Worm (Caenorhabditis elegans) whole organism, L2 larva: ENCODE results near the gene H34I24.1.

Source experiments
- C34F6.9 ChIP-seq: fragments of 150-350 bp; optimal IDR thresholded peaks from 2 replicates; lab custom pipeline; 2014; ENCODE audit warnings: missing biosample characterization, missing genetic modification characterization
- F13H6.1 ChIP-seq: sonication (generic microtip); optimal IDR thresholded peaks from 2 replicates; lab custom pipeline; 2016; ENCODE audit warnings: missing genetic modification characterization, missing compliant biosample characterization
- R02D3.7 ChIP-seq: fragments of 150-350 bp; optimal IDR thresholded peaks from 2 replicates; lab custom pipeline; 2014; ENCODE audit warnings: missing biosample characterization, missing genetic modification characterization
- Y55F3AM.14 ChIP-seq: fragments of 200-800 bp; sonication (Bioruptor generic); optimal IDR thresholded peaks from 2 replicates; lab custom pipeline; 2018; ENCODE audit warnings: mild to moderate bottlenecking, missing genetic modification characterization, missing compliant biosample characterization
- ZK546.5 ChIP-seq: sonication (generic microtip); optimal IDR thresholded peaks from 2 replicates; lab custom pipeline; 2017; ENCODE audit warnings: missing biosample characterization, missing genetic modification characterization
- alr-1 ChIP-seq: fragments of 150-350 bp; optimal IDR thresholded peaks from 2 replicates; lab custom pipeline; 2014; ENCODE audit warnings: missing biosample characterization, missing genetic modification characterization
- aly-2 ChIP-seq: fragments of 150-350 bp; optimal IDR thresholded peaks from 2 replicates; lab custom pipeline; 2014; ENCODE audit warnings: missing biosample characterization, missing genetic modification characterization
- blmp-1 ChIP-seq: sonication (generic microtip); optimal IDR thresholded peaks from 2 replicates; lab custom pipeline; 2017; ENCODE audit warnings: missing genetic modification characterization, mild to moderate bottlenecking, missing compliant biosample characterization, antibody characterized with exemption, moderate library complexity; ENCODE audit not compliant: insufficient read depth
- ceh-16 ChIP-seq: fragments of 150-350 bp; optimal IDR thresholded peaks from 2 replicates; lab custom pipeline; 2014; ENCODE audit warnings: missing biosample characterization, missing genetic modification characterization
- ceh-82 ChIP-seq: fragments of 150-350 bp; optimal IDR thresholded peaks from 2 replicates; lab custom pipeline; 2014; ENCODE audit warnings: missing biosample characterization, missing genetic modification characterization
- crh-2 ChIP-seq: sonication (generic microtip); optimal IDR thresholded peaks from 2 replicates; lab custom pipeline; 2017; ENCODE audit warnings: missing biosample characterization, missing genetic modification characterization
- egl-27 ChIP-seq: sonication (generic microtip); optimal IDR thresholded peaks from 3 replicates; lab custom pipeline; 2017; ENCODE audit warnings: missing biosample characterization, missing genetic modification reagents, missing genetic modification characterization
- elt-1 ChIP-seq: fragments of 150-350 bp; optimal IDR thresholded peaks from 2 replicates; lab custom pipeline; 2014; ENCODE audit warnings: missing biosample characterization, missing genetic modification characterization
- elt-3 ChIP-seq: sonication (generic microtip); optimal IDR thresholded peaks from 2 replicates; lab custom pipeline; 2017; ENCODE audit warnings: missing biosample characterization, missing genetic modification characterization
- fos-1 ChIP-seq: fragments of 150-350 bp; optimal IDR thresholded peaks from 2 replicates; lab custom pipeline; 2014; ENCODE audit warnings: missing biosample characterization, missing genetic modification characterization
- gmeb-1 ChIP-seq: fragments of 150-350 bp; optimal IDR thresholded peaks from 2 replicates; lab custom pipeline; 2014; ENCODE audit warnings: missing biosample characterization, missing genetic modification characterization
- lin-11 ChIP-seq: fragments of 150-350 bp; sonication (generic microtip); optimal IDR thresholded peaks from 2 replicates; lab custom pipeline; 2014; ENCODE audit warnings: missing biosample characterization, missing genetic modification characterization, inconsistent platforms, mixed read lengths
- lin-13 ChIP-seq: fragments of 150-350 bp; optimal IDR thresholded peaks from 2 replicates; lab custom pipeline; 2014; ENCODE audit warnings: missing biosample characterization, missing genetic modification reagents, missing genetic modification characterization
- lin-39 ChIP-seq: fragments of 150-350 bp; optimal IDR thresholded peaks from 2 replicates; lab custom pipeline; 2014; ENCODE audit warnings: missing biosample characterization, missing genetic modification reagents, missing genetic modification characterization
- lsy-2 ChIP-seq, 2 experiments: fragments of 150-350 bp in 1 of 2; sonication (generic microtip) in 1 of 2; optimal IDR thresholded peaks; 2 replicates each; lab custom pipeline; 2014 to 2017; ENCODE audit warnings: missing biosample characterization in 2 of 2, missing genetic modification characterization in 2 of 2
- mab-5 ChIP-seq: fragments of 150-350 bp; optimal IDR thresholded peaks from 2 replicates; lab custom pipeline; 2014; ENCODE audit warnings: missing biosample characterization, missing genetic modification characterization
- mbf-1 ChIP-seq: sonication (generic microtip); optimal IDR thresholded peaks from 2 replicates; lab custom pipeline; 2017; ENCODE audit warnings: missing biosample characterization, missing genetic modification characterization
- mdl-1 ChIP-seq, 2 experiments: fragments of 150-350 bp in 1 of 2; sonication (generic microtip) in 1 of 2; optimal IDR thresholded peaks; 2 replicates each; lab custom pipeline; 2017; ENCODE audit warnings: missing biosample characterization in 2 of 2, missing genetic modification characterization in 2 of 2
- nhr-12 ChIP-seq: fragments of 150-350 bp; optimal IDR thresholded peaks from 2 replicates; lab custom pipeline; 2014; ENCODE audit warnings: missing biosample characterization, missing genetic modification characterization
- nhr-129 ChIP-seq: fragments of 150-350 bp; optimal IDR thresholded peaks from 2 replicates; lab custom pipeline; 2014; ENCODE audit warnings: missing biosample characterization, missing genetic modification characterization
- nhr-21 ChIP-seq: fragments of 150-350 bp; optimal IDR thresholded peaks from 2 replicates; lab custom pipeline; 2014; ENCODE audit warnings: missing biosample characterization, missing genetic modification characterization
- nhr-25 ChIP-seq: fragments of 150-350 bp; sonication (generic microtip); optimal IDR thresholded peaks from 3 replicates; lab custom pipeline; 2014; ENCODE audit warnings: missing biosample characterization, missing genetic modification characterization
- nhr-6 ChIP-seq: fragments of 150-350 bp; optimal IDR thresholded peaks from 2 replicates; lab custom pipeline; 2014; ENCODE audit warnings: missing biosample characterization, missing genetic modification characterization
- nhr-77 ChIP-seq: fragments of 150-350 bp; optimal IDR thresholded peaks from 2 replicates; lab custom pipeline; 2014; ENCODE audit warnings: missing biosample characterization, missing genetic modification characterization
- peb-1 ChIP-seq: fragments of 150-350 bp; optimal IDR thresholded peaks from 2 replicates; lab custom pipeline; 2014; ENCODE audit warnings: missing biosample characterization, missing genetic modification characterization
- sem-4 ChIP-seq: fragments of 150-350 bp; optimal IDR thresholded peaks from 2 replicates; lab custom pipeline; 2014; ENCODE audit warnings: missing biosample characterization, missing genetic modification reagents, missing genetic modification characterization
- skn-1 ChIP-seq: sonication (generic microtip); optimal IDR thresholded peaks from 2 replicates; lab custom pipeline; 2017; ENCODE audit warnings: missing biosample characterization, missing genetic modification characterization
- sma-3 ChIP-seq: sonication (generic microtip); optimal IDR thresholded peaks from 2 replicates; lab custom pipeline; 2016; ENCODE audit warnings: missing genetic modification reagents, missing genetic modification characterization, missing compliant biosample characterization
- sma-9 ChIP-seq, 2 experiments: fragments of 150-350 bp in 1 of 2; sonication (generic microtip) in 1 of 2; optimal IDR thresholded peaks; 2 replicates each; lab custom pipeline; 2014 to 2016; ENCODE audit warnings: missing genetic modification characterization in 2 of 2, mild to moderate bottlenecking in 1 of 2, missing biosample characterization in 1 of 2, missing compliant biosample characterization in 1 of 2, missing genetic modification reagents in 1 of 2, moderate library complexity in 1 of 2
- unc-55 ChIP-seq: fragments of 150-350 bp; sonication (generic microtip); optimal IDR thresholded peaks from 3 replicates; lab custom pipeline; 2014; ENCODE audit warnings: missing biosample characterization, missing genetic modification reagents, missing genetic modification characterization
- unc-62 ChIP-seq: fragments of 150-350 bp; optimal IDR thresholded peaks from 2 replicates; lab custom pipeline; 2014; ENCODE audit warnings: missing biosample characterization, missing genetic modification reagents, missing genetic modification characterization
- zag-1 ChIP-seq: fragments of 150-350 bp; optimal IDR thresholded peaks from 2 replicates; lab custom pipeline; 2014; ENCODE audit warnings: missing biosample characterization, missing genetic modification characterization
- ztf-11 ChIP-seq: sonication (generic microtip); optimal IDR thresholded peaks from 2 replicates; lab custom pipeline; 2017; ENCODE audit warnings: missing biosample characterization, missing genetic modification characterization
- ztf-4 ChIP-seq: fragments of 150-350 bp; optimal IDR thresholded peaks from 2 replicates; lab custom pipeline; 2014; ENCODE audit warnings: missing biosample characterization, missing genetic modification characterization

The H34I24.1 gene

DNA sequence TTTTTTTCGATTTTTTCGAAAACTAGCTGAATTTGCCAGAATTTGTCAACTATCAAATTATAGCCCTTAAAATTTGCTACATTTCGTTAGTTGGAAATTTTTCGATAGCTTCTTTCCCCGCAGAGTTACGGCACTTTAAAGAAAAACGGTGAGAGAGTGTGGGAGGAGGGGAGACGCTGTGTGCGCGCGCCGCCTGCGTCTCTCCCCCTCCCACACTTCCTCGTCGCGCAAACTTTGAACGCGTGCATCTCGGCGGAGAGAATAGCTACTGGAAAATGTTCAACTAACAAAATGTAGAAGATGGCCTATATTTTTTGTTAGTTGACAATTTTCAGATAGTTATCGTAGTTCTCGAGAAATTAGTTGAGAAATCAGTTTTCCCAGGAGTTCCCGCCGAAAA lies 19.8 kb downstream of the H34I24.1 start:
- no peak for TF ChIP-seq sem-4
- TF ChIP-seq unc-62 = no peak
- no peak for TF ChIP-seq peb-1 (tag; lab: Kevin White, UChicago)
- no peak for TF ChIP-seq aly-2 (tag; lab: Kevin White, UChicago)
- TF ChIP-seq lsy-2 (tag; optimal IDR thresholded peaks at IDR 0.05; lab: Kevin White, UChicago) = no peak
- TF ChIP-seq mdl-1 (tag; optimal IDR thresholded peaks at IDR 0.05; lab: Kevin White, UChicago) = no peak
- TF ChIP-seq alr-1 = no peak
- TF ChIP-seq blmp-1 = no peak
- no peak for TF ChIP-seq F13H6.1 (tag; lab: Kevin White, UChicago)
- TF ChIP-seq mab-5 (tag; lab: Kevin White, UChicago) = no peak
- TF ChIP-seq ztf-11 (tag; lab: Kevin White, UChicago) = no peak

- TF ChIP-seq zag-1 (tag; lab: Kevin White, UChicago) (no peak), sma-9 (GFP tag; optimal IDR thresholded peaks at IDR 0.05; lab: Kevin White, UChicago) (peak; percentile 38), sma-9 (tag; optimal IDR thresholded peaks at IDR 0.05; lab: Kevin White, UChicago) (no peak), ztf-11 (tag; lab: Kevin White, UChicago) (no peak), lsy-2 (tag; optimal IDR thresholded peaks at IDR 0.05; lab: Kevin White, UChicago) (peak in 1 of 2 experiments; percentile 24), nhr-129 (tag; lab: Kevin White, UChicago) (no peak), ZK546.5 (no peak), sma-3 (GFP tag; lab: Kevin White, UChicago) (peak; percentile 32), C34F6.9 (tag; lab: Kevin White, UChicago) (no peak)
Observed at ce11 chrIII:2868416-2868815, 21.6 kb downstream of the H34I24.1 start.

DNA sequence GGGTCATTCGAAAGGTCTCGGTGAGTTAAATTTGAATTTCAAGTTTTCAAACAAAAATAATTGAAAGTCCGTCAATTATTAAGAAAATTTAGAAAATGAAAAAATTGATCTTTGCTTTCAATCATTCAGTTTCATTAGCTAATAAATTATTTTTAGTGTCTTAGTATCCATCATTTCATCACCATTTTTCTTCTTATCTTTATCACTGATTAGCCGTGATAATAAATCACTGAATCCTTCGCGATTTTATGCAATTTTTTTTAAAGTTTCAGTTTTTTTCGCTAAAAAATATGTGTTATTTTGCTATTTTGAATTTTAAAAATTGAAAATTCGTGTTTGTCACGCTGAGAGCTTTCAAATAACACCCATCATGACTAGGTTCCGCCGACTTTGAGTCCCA lies 22.2 kb downstream of the H34I24.1 start:
- no peak for TF ChIP-seq sem-4
- TF ChIP-seq unc-55 (GFP tag; lab: Kevin White, UChicago) = no peak
- no peak for TF ChIP-seq lsy-2 (tag; optimal IDR thresholded peaks at IDR 0.05; lab: Kevin White, UChicago)
- no peak for TF ChIP-seq Y55F3AM.14

- TF ChIP-seq fos-1 (tag; lab: Kevin White, UChicago) (peak; percentile 60), F13H6.1 (tag; lab: Kevin White, UChicago) (peak; percentile 24), lin-11 (tag; lab: Kevin White, UChicago) (no peak), nhr-12 (tag; lab: Kevin White, UChicago) (no peak), nhr-77 (tag; lab: Kevin White, UChicago) (no peak), R02D3.7 (tag; lab: Kevin White, UChicago) (no peak), skn-1 (tag; lab: Kevin White, UChicago) (peak; percentile 53), nhr-21 (tag; lab: Kevin White, UChicago) (no peak), crh-2 (tag; lab: Kevin White, UChicago) (peak; percentile 13), sma-9 (GFP tag; optimal IDR thresholded peaks at IDR 0.05; lab: Kevin White, UChicago) (peak; percentile 63), sma-9 (tag; optimal IDR thresholded peaks at IDR 0.05; lab: Kevin White, UChicago) (no peak)
Observed at ce11 chrIII:2869512-2869911, 22.7 kb downstream of the H34I24.1 start.

DNA sequence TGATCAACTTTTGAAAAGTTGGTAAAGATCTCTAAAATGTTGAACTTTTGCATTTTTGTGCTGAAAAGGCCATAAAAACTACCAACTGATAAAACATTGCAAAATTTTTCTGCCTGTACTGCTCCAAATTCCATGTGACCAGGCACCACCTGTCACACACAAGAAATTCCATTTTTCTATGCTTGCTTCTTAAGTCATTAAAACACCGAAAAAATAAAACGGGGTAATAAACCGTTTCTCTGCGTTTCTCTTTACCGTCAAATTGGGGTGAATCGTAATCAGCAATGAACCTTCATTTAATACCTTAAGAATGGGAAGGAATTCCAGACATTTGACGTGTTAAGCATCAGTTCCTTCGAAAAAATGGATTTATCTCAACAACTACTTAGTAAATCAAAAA lies 23.4 kb downstream of the H34I24.1 start:
- TF ChIP-seq fos-1 (tag; lab: Kevin White, UChicago) (peak; percentile 77), sma-9 (GFP tag; optimal IDR thresholded peaks at IDR 0.05; lab: Kevin White, UChicago) (peak; percentile 75), sma-9 (tag; optimal IDR thresholded peaks at IDR 0.05; lab: Kevin White, UChicago) (no peak), F13H6.1 (tag; lab: Kevin White, UChicago) (peak; percentile 42), lsy-2 (tag; optimal IDR thresholded peaks at IDR 0.05; lab: Kevin White, UChicago) (peak in 1 of 2 experiments; percentile 6), lin-39 (tag; lab: Kevin White, UChicago) (no peak), alr-1 (no peak), crh-2 (tag; lab: Kevin White, UChicago) (peak; percentile 64)

ce11 chrIII:2871817-2872216 lies 25.0 kb downstream of the H34I24.1 start:
- TF ChIP-seq elt-1 (tag; lab: Kevin White, UChicago) (no peak), mbf-1 (tag; lab: Kevin White, UChicago) (no peak), crh-2 (tag; lab: Kevin White, UChicago) (peak; percentile 64), fos-1 (tag; lab: Kevin White, UChicago) (peak; percentile 83), lsy-2 (tag; optimal IDR thresholded peaks at IDR 0.05; lab: Kevin White, UChicago) (peak in 1 of 2 experiments; percentile 60), nhr-21 (tag; lab: Kevin White, UChicago) (peak; percentile 85), F13H6.1 (tag; lab: Kevin White, UChicago) (peak; percentile 71), sma-3 (GFP tag; lab: Kevin White, UChicago) (peak; percentile 92), lin-13 (GFP tag; lab: Kevin White, UChicago) (peak; percentile 49), blmp-1 (peak; percentile 87), ztf-4 (no peak), unc-55 (GFP tag; lab: Kevin White, UChicago) (no peak), ztf-11 (tag; lab: Kevin White, UChicago) (no peak), sem-4 (peak; percentile 39), egl-27 (peak; percentile 69), mdl-1 (tag; optimal IDR thresholded peaks at IDR 0.05; lab: Kevin White, UChicago) (peak; percentile 52 to 71), nhr-129 (tag; lab: Kevin White, UChicago) (peak; percentile 78), nhr-25 (peak; percentile 96), ceh-16 (peak; percentile 33), mab-5 (tag; lab: Kevin White, UChicago) (peak; percentile 15), ceh-82 (tag; lab: Kevin White, UChicago) (no peak), nhr-6 (tag; lab: Kevin White, UChicago) (no peak), lin-39 (tag; lab: Kevin White, UChicago) (peak; percentile 51), elt-3 (tag; lab: Kevin White, UChicago) (no peak), Y55F3AM.14 (peak; percentile 9), gmeb-1 (tag; lab: Kevin White, UChicago) (peak; percentile 61)
